Worm (Caenorhabditis elegans) whole organism, L2 larva: Measurements from ENCODE around the gene oac-50.

Experiments
- R02D3.7 ChIP-seq: fragments of 150-350 bp; optimal IDR thresholded peaks from 2 replicates; lab custom pipeline; 2014; ENCODE audit warnings: missing biosample characterization, missing genetic modification characterization
- egl-27 ChIP-seq: sonication (generic microtip); optimal IDR thresholded peaks from 3 replicates; lab custom pipeline; 2017; ENCODE audit warnings: missing biosample characterization, missing genetic modification reagents, missing genetic modification characterization
- elt-1 ChIP-seq: fragments of 150-350 bp; optimal IDR thresholded peaks from 2 replicates; lab custom pipeline; 2014; ENCODE audit warnings: missing biosample characterization, missing genetic modification characterization
- fos-1 ChIP-seq: fragments of 150-350 bp; optimal IDR thresholded peaks from 2 replicates; lab custom pipeline; 2014; ENCODE audit warnings: missing biosample characterization, missing genetic modification characterization
- gmeb-1 ChIP-seq: fragments of 150-350 bp; optimal IDR thresholded peaks from 2 replicates; lab custom pipeline; 2014; ENCODE audit warnings: missing biosample characterization, missing genetic modification characterization
- nhr-11 ChIP-seq: fragments of 150-350 bp; optimal IDR thresholded peaks from 2 replicates; lab custom pipeline; 2014; ENCODE audit warnings: missing biosample characterization, missing genetic modification characterization
- nhr-12 ChIP-seq: fragments of 150-350 bp; optimal IDR thresholded peaks from 2 replicates; lab custom pipeline; 2014; ENCODE audit warnings: missing biosample characterization, missing genetic modification characterization
- nhr-77 ChIP-seq: fragments of 150-350 bp; optimal IDR thresholded peaks from 2 replicates; lab custom pipeline; 2014; ENCODE audit warnings: missing biosample characterization, missing genetic modification characterization
- unc-62 ChIP-seq: fragments of 150-350 bp; optimal IDR thresholded peaks from 2 replicates; lab custom pipeline; 2014; ENCODE audit warnings: missing biosample characterization, missing genetic modification reagents, missing genetic modification characterization
- ztf-1 ChIP-seq: fragments of 200-800 bp; sonication (Bioruptor generic); conservative IDR thresholded peaks from 2 replicates; pipeline ENCODE4 v1.3.6; 2022; ENCODE audit warnings: missing genetic modification characterization, missing compliant biosample characterization

- TF ChIP-seq nhr-12 (tag; lab: Kevin White, UChicago), result no peak
- no peak for TF ChIP-seq nhr-77
- no peak for TF ChIP-seq fos-1 (tag; lab: Kevin White, UChicago)
- no peak for TF ChIP-seq nhr-11 (tag; lab: Kevin White, UChicago)
- no peak for TF ChIP-seq gmeb-1 (tag; lab: Kevin White, UChicago)
- TF ChIP-seq unc-62 (GFP tag; lab: Kevin White, UChicago), result no peak
- TF ChIP-seq ztf-1, result no peak
- no peak for TF ChIP-seq elt-1 (tag; lab: Kevin White, UChicago)
- TF ChIP-seq R02D3.7 (tag; lab: Kevin White, UChicago), result no peak
- TF ChIP-seq egl-27 (tag; lab: Kevin White, UChicago), result no peak
Observed at ce11 chrV:9111957-9112356, 38.6 kb upstream of the oac-50 start.
